Fruit fly (Drosophila melanogaster) ovary, adult (tissue): ENCODE measurements around the gene CG13360.

Experiments
- CG17801 ChIP-seq: fragments of 200-800 bp; optimal IDR thresholded peaks from 2 replicates; lab custom pipeline; 2019; ENCODE audit warnings: missing biosample characterization, mild to moderate bottlenecking, missing genetic modification characterization, moderate library complexity; ENCODE audit not compliant: partially characterized antibody

The CG13360 gene

dm6 chrX:772305-772986, 17.4 kb downstream of the CG13360 start:
- no peak for TF ChIP-seq CG17801 (GFP tag; lab: Kevin White, UChicago)

dm6 chrX:771431-772064, 18.3 kb downstream of the CG13360 start:
- no peak for TF ChIP-seq CG17801 (GFP tag; lab: Kevin White, UChicago)

- peak; percentile 65 for TF ChIP-seq CG17801 (GFP tag; lab: Kevin White, UChicago)
Measured at dm6 chrX:769639-770124, 20.2 kb downstream of the CG13360 start, which contains the start of gene fz3. TSS of gene fz3 (plus strand) at chrX:769945.

dm6 chrX:768480-769123, 21.3 kb downstream of the CG13360 start:
- no peak for TF ChIP-seq CG17801 (GFP tag; lab: Kevin White, UChicago)

- no peak for TF ChIP-seq CG17801 (GFP tag; lab: Kevin White, UChicago)
Measured at dm6 chrX:767928-768327, 22.0 kb downstream of the CG13360 start.

- TF ChIP-seq CG17801 (GFP tag; lab: Kevin White, UChicago) = no peak
Measured at dm6 chrX:766094-766493, 23.8 kb downstream of the CG13360 start.

- peak; percentile 87 for TF ChIP-seq CG17801 (GFP tag; lab: Kevin White, UChicago)
Measured at dm6 chrX:765039-765508, 24.8 kb downstream of the CG13360 start, which contains the start of gene RpL22. TSS of gene RpL22 (minus strand) at chrX:765130.

dm6 chrX:762047-762446, 27.8 kb downstream of the CG13360 start:
- no peak for TF ChIP-seq CG17801 (GFP tag; lab: Kevin White, UChicago)

dm6 chrX:758892-759621, 30.8 kb downstream of the CG13360 start, which contains the start of gene CG5273:
TSS of gene CG5273 (plus strand) at chrX:759594.
- TF ChIP-seq CG17801 (GFP tag; lab: Kevin White, UChicago) = peak; percentile 76

dm6 chrX:756856-757255, 33.0 kb downstream of the CG13360 start:
- TF ChIP-seq CG17801 (GFP tag; lab: Kevin White, UChicago) = no peak

dm6 chrX:755642-756332, 34.1 kb downstream of the CG13360 start:
- TF ChIP-seq CG17801 (GFP tag; lab: Kevin White, UChicago) = peak; percentile 64

- no peak for TF ChIP-seq CG17801 (GFP tag; lab: Kevin White, UChicago)
Measured at dm6 chrX:753553-753952, 36.3 kb downstream of the CG13360 start, which contains the start of gene CG13361. TSS of gene CG13361 (minus strand) at chrX:753653.

dm6 chrX:751201-751600, 38.7 kb downstream of the CG13360 start, which contains the start of gene CG13362:
TSS of gene CG13362 (minus strand) at chrX:751301.
- TF ChIP-seq CG17801 (GFP tag; lab: Kevin White, UChicago) = no peak

dm6 chrX:750047-750446, 39.8 kb downstream of the CG13360 start, which contains the start of gene CG5254:
TSS of gene CG5254 (plus strand) at chrX:750347.
- no peak for TF ChIP-seq CG17801 (GFP tag; lab: Kevin White, UChicago)
